Worm (Caenorhabditis elegans) whole organism, midembryonic: ENCODE data around the gene ttr-11.
"Not testable (repeated sequence)": the region's sequence is repeated elsewhere in the genome, so short reads cannot be mapped to it uniquely, and the experiment has no call there.

Experiments
- klf-2 ChIP-seq: fragments of 200-800 bp; sonication (Bioruptor generic); conservative IDR thresholded peaks from 2 replicates; pipeline ENCODE4 v1.3.6; 2022; ENCODE audit warnings: missing genetic modification reagents, missing genetic modification characterization, missing compliant biosample characterization
- ztf-23 ChIP-seq: fragments of 200-800 bp; sonication (Bioruptor generic); IDR thresholded peaks from 2 replicates; pipeline ENCODE4 v1.3.6; 2022; ENCODE audit warnings: missing genetic modification reagents, missing genetic modification characterization, missing compliant biosample characterization

DNA sequence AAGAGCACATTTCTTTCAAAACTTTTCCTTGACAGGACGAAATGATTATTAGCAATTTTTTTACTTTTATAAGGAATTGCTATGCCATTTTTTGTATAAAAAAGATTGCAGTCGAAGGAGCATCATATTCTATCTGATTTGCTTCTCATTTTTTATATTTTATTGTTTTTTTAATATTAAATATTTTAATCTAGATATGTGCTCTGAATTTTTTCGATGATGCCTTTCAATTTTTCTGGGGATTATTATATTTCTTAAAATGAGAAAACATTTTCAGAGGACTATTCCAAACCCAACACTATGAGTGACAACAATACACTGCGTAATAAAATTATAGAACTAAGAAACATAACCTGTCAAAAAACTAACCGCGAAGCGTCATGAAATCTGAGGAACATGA lies 34.1 kb upstream of the ttr-11 start, which contains the start of gene F26F2.4:
- not testable (repeated sequence) for TF ChIP-seq ztf-23, klf-2 (GFP tag; lab: Robert Waterston, UW)
